Fruit fly (Drosophila melanogaster) whole organism, wandering third instar larva: Measurements from ENCODE around the gene CG9926.
A peak's percentile ranks its signal among the peaks of the same experiment; 100 is the strongest.

Experiments used
- Abd-B ChIP-seq: fragments of >200 bp; optimal IDR thresholded peaks from 2 replicates; lab custom pipeline; 2017; ENCODE audit warnings: missing biosample characterization, missing genetic modification characterization
- CG32264 ChIP-seq: fragments of 200-800 bp; sonication (Bioruptor generic); optimal IDR thresholded peaks from 2 replicates; lab custom pipeline; 2016; ENCODE audit warnings: missing biosample characterization, missing genetic modification characterization
- CG9705 ChIP-seq: fragments of 200-800 bp; sonication (Bioruptor generic); optimal IDR thresholded peaks from 2 replicates; lab custom pipeline; 2018; ENCODE audit warnings: missing biosample characterization, mild to moderate bottlenecking, missing genetic modification characterization
- CrebA ChIP-seq: fragments of 200-800 bp; sonication (Bioruptor generic); optimal IDR thresholded peaks from 2 replicates; lab custom pipeline; 2016; ENCODE audit warnings: missing biosample characterization, mild to moderate bottlenecking, missing genetic modification characterization, borderline replicate concordance
- Dfd ChIP-seq: fragments of >200 bp; optimal IDR thresholded peaks from 2 replicates; lab custom pipeline; 2017; ENCODE audit warnings: missing biosample characterization, missing genetic modification characterization
- Dif ChIP-seq: fragments of 200-275, 200-300 bp; sonication (Bioruptor generic); optimal IDR thresholded peaks from 2 replicates; lab custom pipeline; 2018; ENCODE audit warnings: missing biosample characterization, missing genetic modification characterization; ENCODE audit not compliant: partially characterized antibody
- GATAd ChIP-seq: sonication (Bioruptor generic); optimal IDR thresholded peaks from 2 replicates; lab custom pipeline; 2016; ENCODE audit warnings: missing biosample characterization, missing genetic modification characterization
- HLH106 ChIP-seq: fragments of 200-800 bp; optimal IDR thresholded peaks from 3 replicates; lab custom pipeline; 2019; ENCODE audit warnings: missing biosample characterization, mild to moderate bottlenecking, missing genetic modification characterization, moderate library complexity
- Hnf4 ChIP-seq: fragments of 200-800 bp; sonication (Bioruptor generic); optimal IDR thresholded peaks from 2 replicates; lab custom pipeline; 2016; ENCODE audit warnings: missing biosample characterization, mild to moderate bottlenecking, missing genetic modification characterization
- Hr78 ChIP-seq: fragments of >200 bp; optimal IDR thresholded peaks from 2 replicates; lab custom pipeline; 2017; ENCODE audit warnings: missing biosample characterization, missing genetic modification characterization
- Hr83 ChIP-seq: fragments of 200-300 bp; sonication (Bioruptor generic); optimal IDR thresholded peaks from 2 replicates; lab custom pipeline; 2016; ENCODE audit warnings: missing biosample characterization, mild to moderate bottlenecking, missing genetic modification characterization, moderate library complexity; ENCODE audit not compliant: poor library complexity, severe bottlenecking
- Jra ChIP-seq: sonication (Bioruptor generic); optimal IDR thresholded peaks from 2 replicates; lab custom pipeline; 2016; ENCODE audit warnings: missing biosample characterization, missing genetic modification characterization
- Mio ChIP-seq: sonication (Bioruptor generic); optimal IDR thresholded peaks from 2 replicates; lab custom pipeline; 2016; ENCODE audit warnings: missing biosample characterization, missing genetic modification characterization
- Myc ChIP-seq: fragments of >200 bp; optimal IDR thresholded peaks from 2 replicates; lab custom pipeline; 2017
- N ChIP-seq: fragments of >200 bp; optimal IDR thresholded peaks from 2 replicates; lab custom pipeline; 2018; ENCODE audit warnings: missing biosample characterization, missing external identifiers, missing genetic modification characterization
- OdsH ChIP-seq: fragments of 200-800 bp; sonication (Bioruptor generic); optimal IDR thresholded peaks from 2 replicates; lab custom pipeline; 2016; ENCODE audit warnings: missing biosample characterization, mild to moderate bottlenecking, missing genetic modification characterization
- Rel ChIP-seq, 2 experiments: fragments of 200-800 bp; sonication (Bioruptor generic) in 1 of 2; optimal IDR thresholded peaks; 2 replicates in 1 of 2; 3 replicates in 1 of 2; lab custom pipeline; 2016 to 2019; ENCODE audit warnings: mild to moderate bottlenecking in 2 of 2, missing biosample characterization in 2 of 2, missing genetic modification characterization in 2 of 2, moderate library complexity in 1 of 2
- Sp1 ChIP-seq: fragments of 200-800 bp; sonication (Bioruptor generic); optimal IDR thresholded peaks from 3 replicates; lab custom pipeline; 2019; ENCODE audit warnings: missing biosample characterization, mild to moderate bottlenecking, missing genetic modification characterization, moderate library complexity
- Vsx2 ChIP-seq: fragments of 200-300, 225-300 bp; sonication (Bioruptor generic); optimal IDR thresholded peaks from 2 replicates; lab custom pipeline; 2018; ENCODE audit warnings: missing biosample characterization, missing genetic modification characterization; ENCODE audit not compliant: partially characterized antibody
- br ChIP-seq: fragments of 200-800 bp; sonication (Bioruptor generic); optimal IDR thresholded peaks from 2 replicates; lab custom pipeline; 2016; ENCODE audit warnings: missing biosample characterization, missing genetic modification characterization
- brk ChIP-seq: fragments of 200-800 bp; sonication (Bioruptor generic); optimal IDR thresholded peaks from 2 replicates; lab custom pipeline; 2016; ENCODE audit warnings: missing biosample characterization, mild to moderate bottlenecking, missing genetic modification characterization
- dl ChIP-seq, 2 experiments: fragments of 175-275, 200-275 bp in 1 of 2; fragments of 200-275 bp in 1 of 2; sonication (Bioruptor generic); optimal IDR thresholded peaks; lab custom pipeline; 2018; ENCODE audit warnings: mild to moderate bottlenecking in 2 of 2, missing biosample characterization in 2 of 2, missing genetic modification characterization in 2 of 2, moderate library complexity in 2 of 2; ENCODE audit not compliant: partially characterized antibody in 2 of 2, insufficient read depth in 1 of 2
- dmrt93B ChIP-seq: fragments of 200-800 bp; sonication (Bioruptor generic); optimal IDR thresholded peaks from 2 replicates; lab custom pipeline; 2018; ENCODE audit warnings: missing biosample characterization, mild to moderate bottlenecking, missing genetic modification characterization
- dsf ChIP-seq: sonication (Bioruptor generic); optimal IDR thresholded peaks from 2 replicates; lab custom pipeline; 2016; ENCODE audit warnings: missing biosample characterization, missing genetic modification characterization, borderline replicate concordance
- ey ChIP-seq: fragments of 200-800 bp; sonication (Bioruptor generic); optimal IDR thresholded peaks from 2 replicates; lab custom pipeline; 2016; ENCODE audit warnings: missing biosample characterization, missing genetic modification characterization
- foxo ChIP-seq, 2 experiments: fragments of 200-800 bp; sonication (Bioruptor generic); optimal IDR thresholded peaks; 2 replicates in 1 of 2; 3 replicates in 1 of 2; lab custom pipeline; 2016 to 2017; ENCODE audit warnings: missing biosample characterization in 2 of 2, missing genetic modification characterization in 2 of 2
- fru ChIP-seq: fragments of 200-800 bp; sonication (Bioruptor generic); optimal IDR thresholded peaks from 3 replicates; lab custom pipeline; 2016; ENCODE audit warnings: missing biosample characterization, mild to moderate bottlenecking, missing genetic modification characterization
- h ChIP-seq: fragments of 200-800 bp; sonication (Bioruptor generic); optimal IDR thresholded peaks from 3 replicates; lab custom pipeline; 2016; ENCODE audit warnings: missing biosample characterization, mild to moderate bottlenecking, missing genetic modification characterization
- jim ChIP-seq: fragments of 175-275, 200-325 bp; sonication (Bioruptor generic); optimal IDR thresholded peaks from 2 replicates; lab custom pipeline; 2016; ENCODE audit warnings: missing biosample characterization, mild to moderate bottlenecking, missing genetic modification characterization
- lola ChIP-seq: fragments of >200 bp; optimal IDR thresholded peaks from 2 replicates; lab custom pipeline; 2017; ENCODE audit warnings: missing biosample characterization, missing genetic modification characterization
- pan ChIP-seq: fragments of >200 bp; optimal IDR thresholded peaks from 2 replicates; lab custom pipeline; 2017
- psq ChIP-seq: fragments of 200-800 bp; sonication (Bioruptor generic); optimal IDR thresholded peaks from 3 replicates; lab custom pipeline; 2017; ENCODE audit warnings: missing biosample characterization, mild to moderate bottlenecking, missing genetic modification characterization, moderate library complexity
- rgr ChIP-seq: fragments of 200-800 bp; sonication (Bioruptor generic); optimal IDR thresholded peaks from 3 replicates; lab custom pipeline; 2016; ENCODE audit warnings: missing biosample characterization, mild to moderate bottlenecking, missing genetic modification characterization
- sage ChIP-seq: fragments of 200-800 bp; sonication (Bioruptor generic); optimal IDR thresholded peaks from 2 replicates; lab custom pipeline; 2016; ENCODE audit warnings: missing biosample characterization, mild to moderate bottlenecking, missing genetic modification characterization
- sv ChIP-seq: fragments of 200-800 bp; sonication (Bioruptor generic); optimal IDR thresholded peaks from 3 replicates; lab custom pipeline; 2016; ENCODE audit warnings: missing biosample characterization, missing genetic modification characterization
- tai ChIP-seq: sonication (Bioruptor generic); optimal IDR thresholded peaks from 2 replicates; lab custom pipeline; 2016; ENCODE audit warnings: missing biosample characterization, missing genetic modification characterization
- usp ChIP-seq: fragments of >200 bp; optimal IDR thresholded peaks from 2 replicates; lab custom pipeline; 2017; ENCODE audit warnings: missing biosample characterization, missing genetic modification characterization
- woc ChIP-seq: sonication (Bioruptor generic); optimal IDR thresholded peaks from 2 replicates; lab custom pipeline; 2016; ENCODE audit warnings: missing biosample characterization, mild to moderate bottlenecking, missing genetic modification characterization

The CG9926 gene

DNA sequence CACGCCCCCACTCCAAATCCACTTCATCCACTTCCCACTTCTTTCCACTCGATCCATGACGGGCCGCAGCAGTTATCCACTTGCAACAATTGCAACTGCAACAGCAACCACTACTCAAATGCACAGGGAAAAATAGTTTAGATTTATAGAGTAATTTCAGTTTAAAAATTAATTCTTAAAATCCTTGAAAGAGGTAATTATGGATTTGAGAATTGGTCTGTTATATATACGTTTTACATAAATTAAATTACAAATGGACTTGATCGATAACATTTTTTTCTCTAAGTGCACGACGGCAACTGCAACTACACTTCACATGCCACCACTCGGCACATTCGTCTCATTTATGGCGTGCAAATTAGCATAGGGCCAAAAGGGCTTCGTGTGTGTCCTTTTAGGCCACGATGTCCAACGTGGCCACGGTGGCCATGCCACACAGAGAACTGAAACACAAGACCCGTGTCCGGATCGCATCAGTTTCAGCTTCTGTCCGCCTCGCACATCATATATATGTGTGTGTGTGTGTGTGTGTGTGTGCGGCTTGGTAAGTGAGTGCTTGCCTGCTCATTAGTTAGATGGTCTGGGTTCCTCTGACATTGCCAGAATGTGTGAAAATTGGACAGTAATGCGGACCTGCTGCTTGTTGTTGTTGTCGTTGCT lies 34.1 kb upstream of the CG9926 start (continued):
- no peak for TF ChIP-seq CG9705 (GFP tag; lab: Kevin White, UChicago)
- TF ChIP-seq pan: no peak
- no peak for TF ChIP-seq CG32264 (GFP tag; lab: Kevin White, UChicago)

DNA sequence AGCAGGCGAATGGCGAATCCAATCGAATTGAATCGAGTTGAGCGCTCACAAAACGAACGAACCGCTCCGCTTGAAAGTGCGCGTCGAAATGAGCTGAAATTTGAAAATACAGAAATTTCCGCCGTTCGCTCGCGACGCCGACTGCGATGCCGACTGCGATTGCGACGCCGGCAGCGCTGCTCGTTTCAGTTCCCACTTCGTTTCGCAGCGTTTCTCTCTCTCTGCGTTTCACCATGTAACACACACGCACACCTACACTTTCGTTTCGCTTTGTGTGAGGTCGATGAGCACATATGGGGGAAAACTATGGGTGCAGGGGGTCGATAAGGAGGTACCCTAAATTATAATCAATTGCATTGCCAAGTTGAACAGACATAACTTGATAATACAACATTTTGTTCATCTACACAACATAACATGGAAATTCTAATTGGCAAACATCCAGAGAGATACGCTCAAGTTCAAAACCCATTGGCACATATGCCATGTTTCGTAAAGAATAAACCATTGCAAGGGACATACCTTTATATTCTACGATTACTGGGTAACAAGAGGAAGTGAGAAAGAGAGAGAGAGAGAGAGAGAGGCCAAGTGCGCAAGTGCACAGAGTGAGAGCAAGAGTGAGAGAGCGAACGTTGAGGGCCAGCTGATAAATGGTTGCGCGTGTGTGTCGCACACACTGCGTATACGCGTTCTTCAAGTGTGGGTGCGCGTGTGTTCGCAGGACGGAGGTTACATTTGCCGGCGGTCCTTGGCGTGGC lies 32.5 kb upstream of the CG9926 start:
- TF ChIP-seq fru (peak; percentile 98), Dif (peak; percentile 97), N (GFP tag; lab: Kevin White, UChicago) (no peak), Hr78 (GFP tag; lab: Kevin White, UChicago) (no peak), Vsx2 (peak; percentile 95), pan (peak; percentile 86), OdsH (GFP tag; lab: Kevin White, UChicago) (peak; percentile 96), brk (GFP tag; lab: Kevin White, UChicago) (peak; percentile 63), tai (GFP tag; lab: Kevin White, UChicago) (peak; percentile 84), psq (GFP tag; lab: Kevin White, UChicago) (peak; percentile 93), HLH106 (tag; lab: Kevin White, UChicago) (peak; percentile 93), ey (GFP tag; lab: Kevin White, UChicago) (peak; percentile 97), CG32264 (GFP tag; lab: Kevin White, UChicago) (peak; percentile 76), Mio (GFP tag; lab: Kevin White, UChicago) (peak; percentile 47), CG9705 (GFP tag; lab: Kevin White, UChicago) (peak; percentile 68), Hnf4 (GFP tag; lab: Kevin White, UChicago) (peak; percentile 82), Sp1 (GFP tag; lab: Kevin White, UChicago) (peak; percentile 92), CrebA (peak; percentile 84), lola (no peak), rgr (GFP tag; lab: Kevin White, UChicago) (peak; percentile 96), woc (GFP tag; lab: Kevin White, UChicago) (peak; percentile 99), Dfd (GFP tag; lab: Kevin White, UChicago) (no peak), usp (no peak), sv (GFP tag; lab: Kevin White, UChicago) (peak; percentile 61), Abd-B (GFP tag; lab: Kevin White, UChicago) (no peak), Jra (GFP tag; lab: Kevin White, UChicago) (peak; percentile 81), sage (GFP tag; lab: Kevin White, UChicago) (peak; percentile 75), dsf (GFP tag; lab: Kevin White, UChicago) (peak; percentile 71), jim (GFP tag; lab: Kevin White, UChicago) (no peak), Hr83 (GFP tag; lab: Kevin White, UChicago) (peak; percentile 13), GATAd (GFP tag; lab: Kevin White, UChicago) (no peak), dl (GFP tag; optimal IDR thresholded peaks at IDR 0.05; lab: Kevin White, UChicago; ENCODE audit: insufficient read depth in 1 of 2, partially characterized antibody in 2 of 2) (peak; percentile 86 to 97), br (peak; percentile 96), dmrt93B (GFP tag; lab: Kevin White, UChicago) (peak; percentile 90), Rel (GFP tag; optimal IDR thresholded peaks at IDR 0.05; lab: Kevin White, UChicago) (no peak), Rel (tag; optimal IDR thresholded peaks at IDR 0.05; lab: Kevin White, UChicago) (peak; percentile 77), h (GFP tag; lab: Kevin White, UChicago) (peak; percentile 97), foxo (GFP tag; optimal IDR thresholded peaks at IDR 0.05; lab: Kevin White, UChicago) (peak; percentile 69 to 97), Myc (lab: Kevin White, UChicago) (no peak)
